In the genomic region with DNA sequence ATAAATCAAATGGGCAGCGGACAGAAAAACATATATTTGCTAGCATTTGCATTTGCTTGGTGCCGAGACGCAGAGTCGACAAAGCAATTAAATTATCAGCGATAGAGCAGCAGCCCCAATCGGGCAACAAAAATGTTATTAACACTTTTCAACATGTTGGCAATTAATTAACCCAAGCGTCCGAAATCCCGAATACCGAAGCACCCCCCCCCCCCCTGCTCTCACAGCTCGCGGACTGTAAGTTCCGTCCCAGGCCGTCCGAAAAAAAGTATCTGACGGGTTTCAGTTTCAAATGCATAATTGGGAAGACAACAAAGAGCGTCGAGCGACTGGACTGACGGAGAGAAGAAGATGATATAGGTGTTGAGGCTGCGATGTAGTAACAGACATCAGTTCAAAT, we compare ENCODE assay signal across 3 fruit fly cellular contexts.
TF ChIP-seq lines count a peak whose summit lies in the region.

No protein-coding gene starts in this region.

- TF ChIP-seq CTCF in whole organism, embryonic (GFP tag; optimal IDR thresholded peaks at IDR 0.05; lab: Kevin White, UChicago), result no peak

TF ChIP-seq in whole organism, embryonic, 481 proteins besides CTCF, POLR2A, EP300 and RAD21:
- TF ChIP-seq Sry-β (GFP tag; optimal IDR thresholded peaks at IDR 0.05; lab: Kevin White, UChicago) (no peak), chinmo (GFP tag; IDR thresholded peaks at IDR 0.05; lab: Robert Waterston, UW; ENCODE audit: partially characterized antibody) (0 out of 4 replicates have a peak, but pooled peaks have one; percentile 6), HHEX (GFP tag; optimal IDR thresholded peaks at IDR 0.05; lab: Kevin White, UChicago) (no peak), crol (GFP tag; IDR thresholded peaks at IDR 0.05; lab: Robert Waterston, UW) (0 out of 2 replicates have a peak, but pooled peaks have one; percentile 29), CG11695 (GFP tag; IDR thresholded peaks at IDR 0.05; lab: Robert Waterston, UW) (no peak), sd (tag; optimal IDR thresholded peaks at IDR 0.05; lab: Kevin White, UChicago) (peak; percentile 67), Awh (GFP tag; IDR thresholded peaks at IDR 0.05; lab: Robert Waterston, UW) (peak; percentile 58), CG12769 (tag; optimal IDR thresholded peaks at IDR 0.05; lab: Kevin White, UChicago) (peak; percentile 72), sens (GFP tag; lab: Kevin White, UChicago) (peak; percentile 23)
TF ChIP-seq in whole organism, embryonic: peak in this region for 6.

TF ChIP-seq in whole organism, prepupa, 60 proteins besides CTCF, POLR2A, EP300 and RAD21:
- TF ChIP-seq eg (GFP tag; IDR thresholded peaks at IDR 0.05; lab: Robert Waterston, UW) (0 out of 3 replicates have a peak, but pooled peaks have one; percentile 17), CG6854 (GFP tag; optimal IDR thresholded peaks at IDR 0.05; lab: Kevin White, UChicago) (no peak)
TF ChIP-seq in whole organism, prepupa: peak in this region for 1.

TF ChIP-seq in whole organism, wandering third instar larva, 38 proteins besides CTCF, POLR2A, EP300 and RAD21:
- TF ChIP-seq sv (GFP tag; optimal IDR thresholded peaks at IDR 0.05; lab: Kevin White, UChicago) (no peak), woc (GFP tag; optimal IDR thresholded peaks at IDR 0.05; lab: Kevin White, UChicago) (no peak), rgr (GFP tag; optimal IDR thresholded peaks at IDR 0.05; lab: Kevin White, UChicago) (no peak), Dfd (GFP tag; optimal IDR thresholded peaks at IDR 0.05; lab: Kevin White, UChicago) (peak; percentile 51), Abd-B (GFP tag; optimal IDR thresholded peaks at IDR 0.05; lab: Kevin White, UChicago) (no peak), CG9705 (GFP tag; optimal IDR thresholded peaks at IDR 0.05; lab: Kevin White, UChicago) (no peak), CG32264 (GFP tag; optimal IDR thresholded peaks at IDR 0.05; lab: Kevin White, UChicago) (no peak), CrebA (GFP tag; optimal IDR thresholded peaks at IDR 0.05; lab: Kevin White, UChicago; ENCODE audit: borderline replicate concordance) (no peak), Vsx2 (GFP tag; optimal IDR thresholded peaks at IDR 0.05; lab: Kevin White, UChicago; ENCODE audit: partially characterized antibody) (no peak)
